Fruit fly (Drosophila melanogaster): ENCODE results near the gene Or67c.

- no peak for TF ChIP-seq CG7101 (tag; optimal IDR thresholded peaks at IDR 0.05)
- no peak for TF ChIP-seq toe (GFP tag; optimal IDR thresholded peaks at IDR 0.05)
- TF ChIP-seq Hr96 (GFP tag; optimal IDR thresholded peaks at IDR 0.05): no peak
These were observed 42.9 kb downstream of the Or67c start, which contains the start of gene ect for dm6 chr3L:10201655-10202054.

All from whole organism, adult.